Worm (Caenorhabditis elegans): ENCODE data around the gene Y52E8A.2.

- TF ChIP-seq sox-4 (tag; optimal IDR thresholded peaks at IDR 0.05): no peak
- no peak for TF ChIP-seq pqm-1 (tag; optimal IDR thresholded peaks at IDR 0.05)
- no peak for TF ChIP-seq unc-86 (tag; optimal IDR thresholded peaks at IDR 0.05)
- no peak for TF ChIP-seq ahr-1 (tag; optimal IDR thresholded peaks at IDR 0.05)
- TF ChIP-seq pag-3 (tag; optimal IDR thresholded peaks at IDR 0.05; ENCODE audit: borderline replicate concordance): no peak
- TF ChIP-seq sdc-2 (tag; optimal IDR thresholded peaks at IDR 0.05): no peak
- TF ChIP-seq fkh-10 (GFP tag; optimal IDR thresholded peaks at IDR 0.05): no peak
- TF ChIP-seq hlh-13 (GFP tag; optimal IDR thresholded peaks at IDR 0.05): no peak
- TF ChIP-seq F13H6.1 (tag; optimal IDR thresholded peaks at IDR 0.05): no peak
These were observed 3.4 kb downstream of the Y52E8A.2 start, which contains the start of gene mog-2 for ce11 chrII:4324061-4324460.

Data from whole organism, late embryonic.